Worm (Caenorhabditis elegans) whole organism, L4/young adult: ENCODE data around the gene ule-2.

ENCODE experiments used
- W03F9.2 ChIP-seq: fragments of 150-350 bp; optimal IDR thresholded peaks from 2 replicates; lab custom pipeline; 2014; ENCODE audit warnings: missing biosample characterization, missing genetic modification characterization
- dao-5 ChIP-seq: sonication (generic microtip); optimal IDR thresholded peaks from 2 replicates; lab custom pipeline; 2016; ENCODE audit warnings: missing genotype, missing genetic modification characterization, moderate library complexity, missing compliant biosample characterization
- him-1 ChIP-seq: sonication (generic microtip); optimal IDR thresholded peaks from 2 replicates; lab custom pipeline; 2016; ENCODE audit warnings: missing genotype, missing genetic modification reagents, missing genetic modification characterization, missing compliant biosample characterization

- TF ChIP-seq dao-5 (tag; lab: Kevin White, UChicago) (no peak), him-1 (tag; lab: Kevin White, UChicago) (no peak), W03F9.2 (tag; lab: Kevin White, UChicago) (no peak)
Observed at ce11 chrIV:14605143-14605542, 29.8 kb upstream of the ule-2 start.
